Fruit fly (Drosophila melanogaster): ENCODE measurements around the gene CG2310.

DNA sequence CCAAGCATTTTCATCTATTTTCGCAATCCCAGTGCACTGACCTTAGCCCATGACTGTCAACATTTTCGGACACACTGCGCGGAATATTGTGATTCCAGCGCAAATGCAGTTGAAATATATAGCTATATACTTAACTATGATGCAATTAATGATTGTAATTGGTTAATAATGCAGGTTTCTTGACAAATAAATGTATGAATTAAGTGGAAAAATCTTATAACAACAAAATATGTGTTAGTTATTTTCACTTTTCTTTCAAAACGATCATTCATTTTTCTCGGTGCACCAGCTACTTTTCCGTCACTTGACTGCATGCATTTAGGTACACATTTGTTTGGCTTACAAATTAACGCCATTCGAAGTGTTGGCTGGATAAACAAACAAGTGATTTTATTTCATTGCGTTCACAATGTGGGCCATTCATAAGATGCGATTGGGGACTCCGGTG lies 34.6 kb downstream of the CG2310 start:
- TF ChIP-seq CG13624 (GFP tag; optimal IDR thresholded peaks at IDR 0.05) (no peak), luna (GFP tag; optimal IDR thresholded peaks at IDR 0.05) (no peak), Atf6 (GFP tag; IDR thresholded peaks at IDR 0.05) (no peak)
